Fruit fly (Drosophila melanogaster): ENCODE data around the gene sba.

DNA sequence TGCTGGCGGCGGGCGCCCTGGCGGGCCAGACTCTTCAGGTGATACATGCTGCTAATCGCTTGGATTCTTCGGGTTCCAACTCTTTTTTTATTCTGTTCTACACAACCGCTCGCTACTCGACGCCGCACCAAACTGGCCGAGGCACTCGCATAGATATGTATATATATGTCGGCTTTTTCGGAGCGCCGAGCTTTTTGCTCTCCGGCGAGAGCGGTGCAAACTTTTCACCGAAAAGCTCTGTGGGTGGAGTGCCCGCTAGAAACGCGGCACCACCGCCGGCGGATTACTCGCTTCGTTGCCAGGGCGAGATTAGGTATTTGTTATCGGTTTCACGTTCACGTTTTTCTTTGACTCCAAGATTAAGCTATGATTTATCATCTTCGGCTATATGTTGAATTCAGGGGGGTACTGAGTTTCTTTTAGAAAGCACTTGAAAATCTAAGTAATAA, 20.2 kb upstream of the sba start, which contains the start of gene Gdh:
- TF ChIP-seq CG34367 (tag; optimal IDR thresholded peaks at IDR 0.05) (no peak), CG13204 (GFP tag; optimal IDR thresholded peaks at IDR 0.05) (peak; percentile 34), Snoo (tag; optimal IDR thresholded peaks at IDR 0.05) (peak; percentile 39), CG12605 (GFP tag; IDR thresholded peaks at IDR 0.05) (peak; percentile 57; the same call in 1 of the 2 replicates), gl (tag; optimal IDR thresholded peaks at IDR 0.05) (no peak), CG8301 (tag; optimal IDR thresholded peaks at IDR 0.05) (no peak), CG32121 (GFP tag; IDR thresholded peaks at IDR 0.05) (peak; percentile 20; the same call in 1 of the 2 replicates)
